Fruit fly (Drosophila melanogaster): ENCODE results near the gene CG6661.

Gene CG6661

DNA sequence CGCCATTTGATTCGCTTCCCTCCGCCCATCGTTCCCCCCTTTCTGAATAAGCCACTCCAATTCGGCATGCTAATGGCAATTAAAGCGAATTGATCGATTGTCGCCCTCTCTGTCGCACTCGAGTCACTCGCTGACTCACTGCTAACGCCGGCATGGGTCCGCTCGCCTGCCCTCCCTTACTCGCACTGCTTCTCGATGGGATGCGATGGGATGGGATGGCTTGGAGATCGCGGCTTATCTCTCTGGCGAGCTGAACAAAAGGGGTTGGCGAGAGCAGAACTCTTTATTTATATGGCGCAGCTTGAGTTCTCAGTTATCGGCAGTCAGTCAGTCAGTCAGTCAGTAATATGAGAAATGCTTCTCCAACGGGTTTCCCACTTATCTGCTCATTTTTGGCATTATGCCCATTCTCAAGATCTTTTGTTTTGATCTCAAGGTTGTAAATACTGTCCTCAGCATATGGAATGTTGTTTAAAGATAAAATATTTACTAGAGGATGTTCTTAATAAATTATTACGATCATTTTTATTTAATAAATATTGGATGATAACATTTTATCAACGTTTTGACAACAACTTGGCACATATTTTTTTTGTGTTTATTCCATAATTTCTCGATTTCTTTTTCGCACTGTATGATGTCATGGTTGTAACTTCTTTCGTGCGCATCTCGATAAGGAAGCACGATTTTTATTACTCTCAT lies 21.4 kb downstream of the CG6661 start (continued):
- TF ChIP-seq CG10147 (GFP tag; optimal IDR thresholded peaks at IDR 0.05): no peak
- no peak for TF ChIP-seq pum (GFP tag; optimal IDR thresholded peaks at IDR 0.05)
- TF ChIP-seq CG15073 (GFP tag; optimal IDR thresholded peaks at IDR 0.05): no peak
- no peak for TF ChIP-seq pita (GFP tag; optimal IDR thresholded peaks at IDR 0.05)
- no peak for TF ChIP-seq lmd (GFP tag; IDR thresholded peaks at IDR 0.05)
- TF ChIP-seq CG2116 (GFP tag; optimal IDR thresholded peaks at IDR 0.05): no peak
- no peak for TF ChIP-seq CG9797 (GFP tag; optimal IDR thresholded peaks at IDR 0.05)
- no peak for TF ChIP-seq insv (GFP tag; optimal IDR thresholded peaks at IDR 0.05)
- peak; percentile 0 for TF ChIP-seq zen (tag; optimal IDR thresholded peaks at IDR 0.05)
- TF ChIP-seq CG1792 (GFP tag; optimal IDR thresholded peaks at IDR 0.05): no peak
- TF ChIP-seq Chrac-16 (GFP tag; optimal IDR thresholded peaks at IDR 0.05): no peak
- no peak for TF ChIP-seq z (GFP tag; IDR thresholded peaks at IDR 0.05)
- no peak for TF ChIP-seq Mad (GFP tag; optimal IDR thresholded peaks at IDR 0.05)
- 0 out of 3 replicates have a peak, but pooled peaks have one; percentile 6 for TF ChIP-seq Dbx (GFP tag; IDR thresholded peaks at IDR 0.05)
- no peak for TF ChIP-seq dm (GFP tag; optimal IDR thresholded peaks at IDR 0.05)
- no peak for TF ChIP-seq CG6272 (GFP tag; IDR thresholded peaks at IDR 0.05)
- TF ChIP-seq gfzf (GFP tag; optimal IDR thresholded peaks at IDR 0.05): no peak
- no peak for TF ChIP-seq dati (GFP tag; IDR thresholded peaks at IDR 0.05)
- no peak for TF ChIP-seq gem (tag; optimal IDR thresholded peaks at IDR 0.05)
- no peak for TF ChIP-seq CG17385 (GFP tag; optimal IDR thresholded peaks at IDR 0.05)
- peak; percentile 2 for TF ChIP-seq lbe (GFP tag; optimal IDR thresholded peaks at IDR 0.05)
- no peak for TF ChIP-seq ase (GFP tag; IDR thresholded peaks at IDR 0.05)
- no peak for TF ChIP-seq CG9817 (tag; optimal IDR thresholded peaks at IDR 0.05)
- peak; percentile 36 for TF ChIP-seq sd (tag; optimal IDR thresholded peaks at IDR 0.05)
- TF ChIP-seq exex (tag; optimal IDR thresholded peaks at IDR 0.05): no peak
- no peak for TF ChIP-seq Sry-δ (GFP tag; optimal IDR thresholded peaks at IDR 0.05)
- no peak for TF ChIP-seq CG42726 (GFP tag; IDR thresholded peaks at IDR 0.05; ENCODE audit: partially characterized antibody)
- no peak for TF ChIP-seq Fer3 (tag; optimal IDR thresholded peaks at IDR 0.05)
- no peak for TF ChIP-seq CG15269 (tag; optimal IDR thresholded peaks at IDR 0.05)
- no peak for TF ChIP-seq CG8765 (GFP tag; IDR thresholded peaks at IDR 0.05)
- no peak for TF ChIP-seq pnt (GFP tag; optimal IDR thresholded peaks at IDR 0.05)
- TF ChIP-seq CG1024 (GFP tag; IDR thresholded peaks at IDR 0.05): no peak
- TF ChIP-seq Sox100B (GFP tag; optimal IDR thresholded peaks at IDR 0.05): no peak
- no peak for TF ChIP-seq sima (GFP tag; optimal IDR thresholded peaks at IDR 0.05)
- TF ChIP-seq Rx (GFP tag; IDR thresholded peaks at IDR 0.05): no peak
- TF ChIP-seq CG11504 (tag; optimal IDR thresholded peaks at IDR 0.05): no peak
- TF ChIP-seq CG9215 (GFP tag; IDR thresholded peaks at IDR 0.05): no peak
- no peak for TF ChIP-seq Myb (GFP tag; optimal IDR thresholded peaks at IDR 0.05)
- no peak for TF ChIP-seq chm (GFP tag; IDR thresholded peaks at IDR 0.05)
- peak; percentile 50 for TF ChIP-seq sug (tag; optimal IDR thresholded peaks at IDR 0.05)
- no peak for TF ChIP-seq repo (GFP tag; optimal IDR thresholded peaks at IDR 0.05)
- no peak for TF ChIP-seq CG32767 (GFP tag; IDR thresholded peaks at IDR 0.05)
- no peak for TF ChIP-seq cad (GFP tag; optimal IDR thresholded peaks at IDR 0.05)
- TF ChIP-seq CG3726 (GFP tag; IDR thresholded peaks at IDR 0.05): no peak
- TF ChIP-seq Vsx1 (GFP tag; optimal IDR thresholded peaks at IDR 0.05): peak; percentile 3
- peak; percentile 35; the same call in 1 of the 2 replicates for TF ChIP-seq Adf1 (GFP tag; IDR thresholded peaks at IDR 0.05)
- TF ChIP-seq CG12299 (tag; optimal IDR thresholded peaks at IDR 0.05): no peak
- TF ChIP-seq wor (GFP tag; IDR thresholded peaks at IDR 0.05): no peak
- no peak for TF ChIP-seq Atf3 (GFP tag; optimal IDR thresholded peaks at IDR 0.05)
- no peak for TF ChIP-seq hbn (GFP tag; IDR thresholded peaks at IDR 0.05; ENCODE audit: partially characterized antibody)
- no peak for TF ChIP-seq bowl (GFP tag; IDR thresholded peaks at IDR 0.05)
